Fruit fly (Drosophila melanogaster): ENCODE data around the gene ND-51.

ND-51 gene

DNA sequence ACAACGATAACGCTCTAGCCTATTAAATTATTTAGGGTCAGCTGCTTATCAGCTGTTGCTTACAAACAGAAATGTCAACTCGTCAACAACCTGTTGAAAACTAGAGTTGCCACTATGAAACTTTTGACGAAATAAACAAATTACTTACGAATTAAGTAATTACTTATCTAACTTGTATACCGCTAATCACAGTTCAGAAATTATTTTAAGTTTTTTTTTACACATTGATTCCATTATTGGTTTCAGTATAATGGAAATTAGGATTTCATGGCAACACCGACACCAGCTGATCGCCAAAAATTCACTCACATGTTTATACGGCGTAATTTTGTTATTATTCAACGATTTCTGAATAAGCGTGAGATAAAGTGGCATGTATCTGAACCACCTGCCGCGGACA lies 24.7 kb downstream of the ND-51 start, which contains the start of the genes CG9117 and CG31643:
CG9117 (minus strand) TSS at position 73 of the 400 bp plus-strand sequence.
CG31643 (plus strand) TSS at position 288 of the 400 bp plus-strand sequence.
- TF ChIP-seq pad (GFP tag; optimal IDR thresholded peaks at IDR 0.05), result peak; percentile 35
- peak; percentile 49 for TF ChIP-seq CG5204 (GFP tag; optimal IDR thresholded peaks at IDR 0.05)
- peak; percentile 79 for TF ChIP-seq CG7101 (tag; optimal IDR thresholded peaks at IDR 0.05)
- TF ChIP-seq tj (GFP tag; optimal IDR thresholded peaks at IDR 0.05), result peak; percentile 73
- peak; percentile 47 for TF ChIP-seq Hr96 (GFP tag; optimal IDR thresholded peaks at IDR 0.05)
- TF ChIP-seq Clk (GFP tag; optimal IDR thresholded peaks at IDR 0.05), result no peak
- peak; percentile 100 for TF ChIP-seq CG14711 (tag; optimal IDR thresholded peaks at IDR 0.05)
- peak; percentile 78 for TF ChIP-seq Mnt (GFP tag; optimal IDR thresholded peaks at IDR 0.05)
- peak; percentile 62 for TF ChIP-seq CG33017 (tag; optimal IDR thresholded peaks at IDR 0.05)
- TF ChIP-seq toe (GFP tag; optimal IDR thresholded peaks at IDR 0.05), result no peak
- peak; percentile 90 for TF ChIP-seq bab1 (GFP tag; optimal IDR thresholded peaks at IDR 0.05)
- no peak for TF ChIP-seq CG1620 (GFP tag; optimal IDR thresholded peaks at IDR 0.05)
- no peak for TF ChIP-seq kay (GFP tag; ENCODE audit: borderline replicate concordance)
- peak; percentile 40 for TF ChIP-seq CG7045 (GFP tag; optimal IDR thresholded peaks at IDR 0.05)
- TF ChIP-seq CG11617 (GFP tag; optimal IDR thresholded peaks at IDR 0.05), result peak; percentile 81
- peak; percentile 66 for TF ChIP-seq CG12768 (GFP tag; optimal IDR thresholded peaks at IDR 0.05)
- peak; percentile 36 for TF ChIP-seq cic (GFP tag; optimal IDR thresholded peaks at IDR 0.05)
- peak in 1 of 2 experiments; percentile 17 for TF ChIP-seq cnc (optimal IDR thresholded peaks at IDR 0.05)
- TF ChIP-seq ovo (GFP tag; optimal IDR thresholded peaks at IDR 0.05), result peak; percentile 14
- peak; percentile 66 for TF ChIP-seq Crg-1 (GFP tag; optimal IDR thresholded peaks at IDR 0.05)

DNA sequence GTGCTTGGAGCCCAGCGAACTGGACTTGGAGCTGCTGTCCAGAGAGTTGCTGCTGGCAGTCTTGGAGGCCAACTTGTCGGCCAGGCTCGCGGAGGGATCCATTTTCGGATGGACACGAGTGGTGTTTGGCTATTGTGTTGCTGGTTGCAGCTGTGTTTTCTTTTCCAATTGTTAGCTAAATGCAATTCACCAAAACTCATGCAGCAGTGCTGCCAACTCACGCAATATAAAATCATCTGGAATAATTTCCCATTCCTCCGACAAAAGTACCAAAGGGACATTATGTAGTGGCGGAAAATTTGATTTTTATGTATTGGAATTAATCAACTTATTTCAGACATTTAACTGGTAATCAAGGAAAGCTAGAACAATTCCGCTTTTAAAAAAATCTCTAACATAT lies 25.8 kb downstream of the ND-51 start, which contains the start of gene mtm:
mtm (minus strand) TSS at position 306 of the 400 bp plus-strand sequence.
- TF ChIP-seq bab1 (GFP tag; optimal IDR thresholded peaks at IDR 0.05) (peak; percentile 56), CG12768 (GFP tag; optimal IDR thresholded peaks at IDR 0.05) (no peak), tj (GFP tag; optimal IDR thresholded peaks at IDR 0.05) (peak; percentile 39)

DNA sequence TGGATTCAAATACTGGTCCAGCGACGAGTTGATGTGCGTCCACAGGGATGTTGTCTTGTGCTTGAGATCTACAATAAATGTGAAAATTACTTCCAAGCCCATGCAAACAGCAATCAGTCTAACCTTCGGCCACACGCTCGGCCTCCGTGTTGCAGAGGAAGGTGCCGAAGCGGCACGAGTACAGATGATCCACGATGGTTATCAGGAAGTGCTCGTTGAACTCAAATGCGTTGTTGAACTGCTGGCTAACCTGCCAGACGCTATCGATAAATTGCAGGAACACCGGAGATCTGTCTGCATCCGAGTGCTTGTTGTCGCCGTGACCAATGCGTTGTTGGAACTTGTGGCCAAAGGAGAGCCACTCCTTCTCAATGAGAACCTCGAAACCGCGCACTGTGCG lies 27.4 kb downstream of the ND-51 start:
- no peak for TF ChIP-seq Mnt (GFP tag; optimal IDR thresholded peaks at IDR 0.05)

DNA sequence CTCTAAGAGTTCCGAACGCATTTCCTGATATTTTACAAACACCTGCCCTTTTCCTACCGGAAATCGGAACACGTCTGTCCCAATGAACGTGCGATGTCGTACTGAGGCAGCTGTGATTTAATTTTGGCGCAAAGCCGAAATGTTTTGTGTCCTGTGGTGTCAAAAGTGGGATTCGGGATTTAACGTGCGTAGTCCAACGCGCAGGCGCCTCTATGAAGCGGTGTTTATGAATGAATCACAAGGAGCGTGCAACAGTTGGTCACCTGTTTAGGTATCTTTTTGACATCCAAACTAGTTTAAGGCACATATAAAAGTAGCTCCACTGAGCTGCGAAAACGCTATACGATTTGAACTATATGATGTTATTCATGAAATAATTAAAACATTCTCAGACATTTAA lies 28.2 kb downstream of the ND-51 start, which contains the start of gene CG9109:
CG9109 (minus strand) TSS at position 80 of the 400 bp plus-strand sequence.
- no peak for TF ChIP-seq Crg-1 (GFP tag; optimal IDR thresholded peaks at IDR 0.05)
- no peak for TF ChIP-seq CG33017 (tag; optimal IDR thresholded peaks at IDR 0.05)
- TF ChIP-seq cic (GFP tag; optimal IDR thresholded peaks at IDR 0.05), result no peak
- no peak for TF ChIP-seq CG1620 (GFP tag; optimal IDR thresholded peaks at IDR 0.05)

DNA sequence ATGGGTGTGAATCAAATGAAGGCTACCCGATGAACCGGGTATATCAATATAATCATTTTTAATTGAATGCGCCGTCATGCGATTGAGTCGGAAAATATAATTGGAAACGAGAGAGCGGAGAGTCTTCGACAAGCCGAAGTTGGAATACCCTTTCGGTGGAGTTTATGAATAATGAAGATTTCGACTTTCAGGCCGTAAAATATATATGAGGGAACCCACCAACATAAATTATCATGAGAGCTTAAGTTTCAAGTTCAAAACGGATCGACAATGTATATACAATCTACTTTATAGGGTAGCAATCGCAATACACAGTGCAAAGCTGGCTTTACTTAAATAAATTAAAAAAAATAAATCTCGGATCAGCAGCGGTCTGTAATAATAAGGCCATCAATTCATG lies 30.7 kb downstream of the ND-51 start:
- TF ChIP-seq Mnt (GFP tag; optimal IDR thresholded peaks at IDR 0.05), result no peak
- TF ChIP-seq CG12768 (GFP tag; optimal IDR thresholded peaks at IDR 0.05), result no peak
- TF ChIP-seq CG7101 (tag; optimal IDR thresholded peaks at IDR 0.05), result no peak

DNA sequence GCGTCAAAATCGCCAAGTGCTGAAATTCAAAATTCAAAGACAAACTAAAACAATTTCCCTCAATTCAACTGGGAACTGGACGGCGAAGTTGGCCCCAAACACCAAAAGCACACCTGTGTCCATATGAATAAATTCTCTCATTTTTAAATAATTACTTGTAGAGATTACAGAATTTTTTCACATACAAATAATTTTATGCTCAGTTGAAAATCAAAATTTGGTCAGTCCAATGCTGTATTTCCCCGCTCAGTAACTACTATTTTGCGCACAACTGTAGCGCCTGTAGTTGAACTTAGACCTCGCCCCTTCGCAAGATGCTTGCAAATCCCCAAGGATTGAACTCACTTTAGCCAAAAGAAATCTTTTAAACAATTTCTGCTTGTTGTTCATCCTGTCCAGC lies 33.8 kb downstream of the ND-51 start:
- no peak for TF ChIP-seq CG7101 (tag; optimal IDR thresholded peaks at IDR 0.05)
- TF ChIP-seq CG11617 (GFP tag; optimal IDR thresholded peaks at IDR 0.05), result no peak
- no peak for TF ChIP-seq CG1620 (GFP tag; optimal IDR thresholded peaks at IDR 0.05)
- no peak for TF ChIP-seq cnc (optimal IDR thresholded peaks at IDR 0.05)
- no peak for TF ChIP-seq CG7045 (GFP tag; optimal IDR thresholded peaks at IDR 0.05)
- no peak for TF ChIP-seq bab1 (GFP tag; optimal IDR thresholded peaks at IDR 0.05)
- no peak for TF ChIP-seq pad (GFP tag; optimal IDR thresholded peaks at IDR 0.05)
- TF ChIP-seq toe (GFP tag; optimal IDR thresholded peaks at IDR 0.05), result no peak
- TF ChIP-seq Clk (GFP tag; optimal IDR thresholded peaks at IDR 0.05), result no peak
- no peak for TF ChIP-seq Hr96 (GFP tag; optimal IDR thresholded peaks at IDR 0.05)
- no peak for TF ChIP-seq CG5204 (GFP tag; optimal IDR thresholded peaks at IDR 0.05)
- TF ChIP-seq CG33017 (tag; optimal IDR thresholded peaks at IDR 0.05), result no peak
- no peak for TF ChIP-seq cic (GFP tag; optimal IDR thresholded peaks at IDR 0.05)
- no peak for TF ChIP-seq Mnt (GFP tag; optimal IDR thresholded peaks at IDR 0.05)

DNA sequence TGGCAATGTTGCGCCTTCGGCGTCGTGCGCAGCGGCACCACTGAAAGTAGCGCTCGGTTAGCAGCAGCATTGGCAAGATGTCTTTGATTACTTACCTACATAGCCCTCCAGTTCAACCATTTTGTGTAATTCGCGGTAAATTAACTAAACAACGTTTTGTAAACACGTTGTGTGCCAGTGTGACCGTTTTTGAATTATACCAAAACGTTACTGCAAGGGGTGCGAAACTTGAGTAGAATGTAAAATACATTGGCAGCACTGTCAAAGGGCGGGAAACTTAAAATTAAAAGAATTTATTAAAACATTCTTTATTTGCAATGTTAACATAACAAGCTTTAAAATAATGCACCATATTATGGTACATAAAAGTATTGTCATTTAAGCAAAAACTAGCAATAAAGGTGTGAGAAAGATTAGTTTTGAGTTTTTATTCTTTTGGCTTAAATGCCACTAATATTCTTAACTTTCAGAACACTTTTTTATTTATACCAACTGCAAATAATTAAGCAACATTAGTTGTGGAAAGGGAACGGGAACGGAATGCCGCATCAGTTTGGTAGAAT lies 38.1 kb downstream of the ND-51 start, which contains the start of gene CG9107:
CG9107 (minus strand) TSS at position 195 of the 563 bp plus-strand sequence.
- no peak for TF ChIP-seq CG11617 (GFP tag; optimal IDR thresholded peaks at IDR 0.05)
- TF ChIP-seq Mnt (GFP tag; optimal IDR thresholded peaks at IDR 0.05), result peak; percentile 54

DNA sequence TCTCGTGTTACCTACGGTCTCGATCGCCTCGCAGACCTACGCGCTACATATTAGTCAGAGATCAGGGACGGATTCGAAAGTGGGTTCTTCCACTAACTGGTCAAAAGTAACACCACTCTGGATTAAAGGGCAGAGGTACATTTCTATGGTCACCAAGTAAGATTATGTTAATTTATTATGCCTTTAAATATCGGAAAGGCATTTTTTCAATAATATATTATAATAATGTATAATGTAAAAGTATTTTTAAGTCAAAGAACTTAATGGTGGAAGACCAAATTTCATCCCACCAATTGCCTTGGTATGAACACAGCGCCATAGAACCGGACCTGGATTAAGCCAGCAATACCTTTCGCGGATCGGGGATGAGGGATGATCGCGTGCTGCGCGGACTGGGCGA lies 39.8 kb downstream of the ND-51 start:
- no peak for TF ChIP-seq pad (GFP tag; optimal IDR thresholded peaks at IDR 0.05)
- no peak for TF ChIP-seq CG1620 (GFP tag; optimal IDR thresholded peaks at IDR 0.05)
- no peak for TF ChIP-seq Mnt (GFP tag; optimal IDR thresholded peaks at IDR 0.05)
- no peak for TF ChIP-seq ovo (GFP tag; optimal IDR thresholded peaks at IDR 0.05)
- TF ChIP-seq Hr96 (GFP tag; optimal IDR thresholded peaks at IDR 0.05), result no peak
- no peak for TF ChIP-seq CG14711 (tag; optimal IDR thresholded peaks at IDR 0.05)
- TF ChIP-seq tj (GFP tag; optimal IDR thresholded peaks at IDR 0.05), result no peak
- no peak for TF ChIP-seq Clk (GFP tag; optimal IDR thresholded peaks at IDR 0.05)
- TF ChIP-seq CG11617 (GFP tag; optimal IDR thresholded peaks at IDR 0.05), result no peak
- TF ChIP-seq CG7045 (GFP tag; optimal IDR thresholded peaks at IDR 0.05), result no peak
- no peak for TF ChIP-seq bab1 (GFP tag; optimal IDR thresholded peaks at IDR 0.05)
- no peak for TF ChIP-seq toe (GFP tag; optimal IDR thresholded peaks at IDR 0.05)
- TF ChIP-seq kay (GFP tag; ENCODE audit: borderline replicate concordance), result no peak
- TF ChIP-seq CG5204 (GFP tag; optimal IDR thresholded peaks at IDR 0.05), result no peak
- no peak for TF ChIP-seq CG33017 (tag; optimal IDR thresholded peaks at IDR 0.05)
- no peak for TF ChIP-seq Crg-1 (GFP tag; optimal IDR thresholded peaks at IDR 0.05)
- no peak for TF ChIP-seq cic (GFP tag; optimal IDR thresholded peaks at IDR 0.05)
